Worm (Caenorhabditis elegans) whole organism, late embryonic: ENCODE measurements around the gene T03G6.1.

Experiments
- C08G9.2 ChIP-seq: sonication (generic microtip); optimal IDR thresholded peaks from 2 replicates; lab custom pipeline; 2016; ENCODE audit warnings: mild to moderate bottlenecking, missing genetic modification characterization, moderate library complexity, missing compliant biosample characterization
- C38D4.7 ChIP-seq: fragments of 200-800 bp; sonication (Bioruptor generic); optimal IDR thresholded peaks from 2 replicates; lab custom pipeline; 2018; ENCODE audit warnings: mild to moderate bottlenecking, missing genetic modification characterization, moderate library complexity, missing compliant biosample characterization
- F13H6.1 ChIP-seq: sonication (generic microtip); optimal IDR thresholded peaks from 2 replicates; lab custom pipeline; 2016; ENCODE audit warnings: missing genetic modification characterization, missing compliant biosample characterization
- K02D7.2 ChIP-seq: sonication (generic microtip); optimal IDR thresholded peaks from 2 replicates; lab custom pipeline; 2017; ENCODE audit warnings: mild to moderate bottlenecking, missing genetic modification characterization, missing compliant biosample characterization
- Y22D7AL.16 ChIP-seq: sonication (generic microtip); optimal IDR thresholded peaks from 2 replicates; lab custom pipeline; 2016; ENCODE audit warnings: missing genetic modification characterization, missing compliant biosample characterization
- ama-1 ChIP-seq: fragments of 150-350 bp; optimal IDR thresholded peaks from 2 replicates; lab custom pipeline; 2014
- ceh-14 ChIP-seq: sonication (generic microtip); optimal IDR thresholded peaks from 2 replicates; lab custom pipeline; 2016; ENCODE audit warnings: missing genotype, missing genetic modification characterization, missing compliant biosample characterization
- ceh-18 ChIP-seq: sonication (generic microtip); optimal IDR thresholded peaks from 2 replicates; lab custom pipeline; 2016; ENCODE audit warnings: missing genetic modification characterization, missing compliant biosample characterization
- ceh-19 ChIP-seq: fragments of 200-800 bp; sonication (Bioruptor generic); optimal IDR thresholded peaks from 2 replicates; lab custom pipeline; 2018; ENCODE audit warnings: mild to moderate bottlenecking, missing genetic modification characterization, missing compliant biosample characterization
- ceh-22 ChIP-seq: sonication (generic microtip); optimal IDR thresholded peaks from 2 replicates; lab custom pipeline; 2017; ENCODE audit warnings: missing biosample characterization, missing genetic modification characterization
- ceh-24 ChIP-seq: sonication (generic microtip); optimal IDR thresholded peaks from 2 replicates; lab custom pipeline; 2016; ENCODE audit warnings: mild to moderate bottlenecking, missing genetic modification characterization, missing compliant biosample characterization
- ceh-30 ChIP-seq: fragments of 150-350 bp; optimal IDR thresholded peaks from 2 replicates; lab custom pipeline; 2014; ENCODE audit warnings: missing biosample characterization, missing genetic modification characterization
- ceh-34 ChIP-seq: sonication (generic microtip); optimal IDR thresholded peaks from 2 replicates; lab custom pipeline; 2016; ENCODE audit warnings: mild to moderate bottlenecking, missing genetic modification characterization, missing compliant biosample characterization
- ceh-45 ChIP-seq: fragments of 200-800 bp; sonication (Bioruptor generic); IDR thresholded peaks from 2 replicates; pipeline ENCODE4 v1.3.6; 2022; ENCODE audit warnings: missing genetic modification reagents, missing genetic modification characterization, missing compliant biosample characterization
- che-1 ChIP-seq: sonication (generic microtip); optimal IDR thresholded peaks from 2 replicates; lab custom pipeline; 2016; ENCODE audit warnings: mild to moderate bottlenecking, missing genetic modification characterization, missing compliant biosample characterization
- dmd-4 ChIP-seq: sonication (generic microtip); optimal IDR thresholded peaks from 2 replicates; lab custom pipeline; 2016; ENCODE audit warnings: borderline replicate concordance, missing genetic modification characterization, missing compliant biosample characterization
- elt-2 ChIP-seq: sonication (generic microtip); optimal IDR thresholded peaks from 2 replicates; lab custom pipeline; 2016; ENCODE audit warnings: missing genetic modification reagents, missing genetic modification characterization, missing compliant biosample characterization
- elt-4 ChIP-seq: sonication (generic microtip); optimal IDR thresholded peaks from 2 replicates; lab custom pipeline; 2016; ENCODE audit warnings: missing genetic modification characterization, missing compliant biosample characterization
- eyg-1 ChIP-seq: sonication (generic microtip); optimal IDR thresholded peaks from 2 replicates; lab custom pipeline; 2016; ENCODE audit warnings: missing genotype, missing genetic modification characterization, missing compliant biosample characterization
- fax-1 ChIP-seq: sonication (generic microtip); optimal IDR thresholded peaks from 2 replicates; lab custom pipeline; 2016; ENCODE audit warnings: missing genotype, missing genetic modification characterization, missing compliant biosample characterization
- fkh-10 ChIP-seq: fragments of 150-350 bp; optimal IDR thresholded peaks from 2 replicates; lab custom pipeline; 2014; ENCODE audit warnings: missing biosample characterization, missing genetic modification reagents, missing genetic modification characterization
- hlh-8 ChIP-seq: sonication (generic microtip); optimal IDR thresholded peaks from 2 replicates; lab custom pipeline; 2016; ENCODE audit warnings: missing genotype, missing genetic modification characterization, missing compliant biosample characterization
- lin-11 ChIP-seq: fragments of 200-800 bp; sonication (Bioruptor generic); optimal IDR thresholded peaks from 2 replicates; lab custom pipeline; 2018; ENCODE audit warnings: mild to moderate bottlenecking, missing genetic modification characterization, missing compliant biosample characterization
- nfya-1 ChIP-seq: sonication (generic microtip); optimal IDR thresholded peaks from 2 replicates; lab custom pipeline; 2017; ENCODE audit warnings: missing genetic modification characterization, mild to moderate bottlenecking, missing compliant biosample characterization, antibody characterized with exemption, moderate library complexity
- nhr-11 ChIP-seq: fragments of 150-350 bp; optimal IDR thresholded peaks from 2 replicates; lab custom pipeline; 2014; ENCODE audit warnings: missing biosample characterization, missing genetic modification characterization
- pha-2 ChIP-seq: sonication (generic microtip); optimal IDR thresholded peaks from 2 replicates; lab custom pipeline; 2017; ENCODE audit warnings: mild to moderate bottlenecking, missing genetic modification characterization, missing compliant biosample characterization
- pros-1 ChIP-seq: fragments of 150-350 bp; optimal IDR thresholded peaks from 2 replicates; lab custom pipeline; 2014; ENCODE audit warnings: missing biosample characterization, missing genetic modification reagents, missing genetic modification characterization
- ref-2 ChIP-seq: sonication (generic microtip); optimal IDR thresholded peaks from 2 replicates; lab custom pipeline; 2016; ENCODE audit warnings: missing genetic modification characterization, missing compliant biosample characterization
- rnt-1 ChIP-seq: sonication (generic microtip); optimal IDR thresholded peaks from 2 replicates; lab custom pipeline; 2016; ENCODE audit warnings: missing genetic modification characterization, missing compliant biosample characterization
- sdc-2 ChIP-seq: sonication (generic microtip); optimal IDR thresholded peaks from 2 replicates; lab custom pipeline; 2016; ENCODE audit warnings: missing genotype, missing genetic modification characterization, missing compliant biosample characterization
- sox-2 ChIP-seq: fragments of 200-800 bp; sonication (Bioruptor generic); IDR thresholded peaks from 2 replicates; pipeline ENCODE4 v1.3.6; 2022; ENCODE audit warnings: missing genetic modification reagents, missing genetic modification characterization, missing compliant biosample characterization
- sox-4 ChIP-seq: sonication (generic microtip); optimal IDR thresholded peaks from 2 replicates; lab custom pipeline; 2017; ENCODE audit warnings: mild to moderate bottlenecking, missing genetic modification characterization, inconsistent platforms, missing compliant biosample characterization
- ttx-3 ChIP-seq: sonication (generic microtip); optimal IDR thresholded peaks from 2 replicates; lab custom pipeline; 2016; ENCODE audit warnings: missing genetic modification reagents, missing genetic modification characterization, missing compliant biosample characterization
- unc-3 ChIP-seq, 2 experiments: fragments of 200-800 bp in 1 of 2; sonication (Bioruptor generic) in 1 of 2; sonication (generic microtip) in 1 of 2; conservative IDR thresholded peaks in 1 of 2; optimal IDR thresholded peaks in 1 of 2; 2 replicates each; pipeline versions ENCODE4 v1.3.6 to Lab custom; 2016 to 2022; ENCODE audit warnings: missing compliant biosample characterization in 2 of 2, missing genetic modification characterization in 2 of 2, missing genetic modification reagents in 1 of 2
- unc-55 ChIP-seq: sonication (generic microtip); optimal IDR thresholded peaks from 2 replicates; lab custom pipeline; 2017; ENCODE audit warnings: missing biosample characterization, missing genetic modification reagents, missing genetic modification characterization
- unc-86 ChIP-seq: sonication (generic microtip); optimal IDR thresholded peaks from 2 replicates; lab custom pipeline; 2016; ENCODE audit warnings: missing genetic modification characterization, missing compliant biosample characterization

The T03G6.1 gene

DNA sequence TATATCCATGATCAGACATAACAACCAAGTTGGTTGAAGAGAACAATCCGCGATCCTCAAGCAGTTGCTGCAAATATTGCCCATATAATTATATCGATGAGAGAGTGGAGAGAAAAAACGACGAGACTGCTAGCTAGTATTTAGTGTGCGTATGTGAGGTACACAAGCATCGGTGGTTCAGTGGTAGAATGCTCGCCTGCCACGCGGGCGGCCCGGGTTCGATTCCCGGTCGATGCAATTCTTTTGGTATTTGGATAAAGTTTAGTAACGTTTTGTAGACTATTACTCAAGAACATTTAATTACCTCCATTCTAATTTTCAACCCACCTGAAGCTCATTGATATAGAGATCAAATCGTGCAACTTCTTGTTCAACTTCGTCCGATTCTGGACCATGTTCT, 5.0 kb downstream of the T03G6.1 start (continued):
- TF ChIP-seq C08G9.2 (tag; lab: Kevin White, UChicago) (peak; percentile 71), ceh-24 (peak; percentile 36), F13H6.1 (peak; percentile 24), che-1 (tag; lab: Kevin White, UChicago) (peak; percentile 75), ttx-3 (peak; percentile 77), ceh-45 (GFP tag; lab: Robert Waterston, UW) (peak; percentile 79), sdc-2 (tag; lab: Kevin White, UChicago) (peak; percentile 93), elt-4 (tag; lab: Kevin White, UChicago) (no peak), ceh-19 (GFP tag; lab: Kevin White, UChicago) (peak; percentile 75), ceh-34 (tag; lab: Kevin White, UChicago) (peak; percentile 82), fax-1 (tag; lab: Kevin White, UChicago) (peak; percentile 27), rnt-1 (tag; lab: Kevin White, UChicago) (peak; percentile 30), ceh-30 (no peak), elt-2 (tag; lab: Kevin White, UChicago) (peak; percentile 86), eyg-1 (tag; lab: Kevin White, UChicago) (peak; percentile 48), fkh-10 (no peak), nhr-11 (tag; lab: Kevin White, UChicago) (no peak), unc-3 (GFP tag; conservative IDR thresholded peaks at IDR 0.05; lab: Robert Waterston, UW) (peak; percentile 72), unc-3 (tag; optimal IDR thresholded peaks at IDR 0.05; lab: Kevin White, UChicago) (peak; percentile 42), dmd-4 (tag; lab: Kevin White, UChicago) (peak; percentile 58), sox-4 (peak; percentile 75), unc-55 (GFP tag; lab: Kevin White, UChicago) (no peak), nfya-1 (peak; percentile 61), C38D4.7 (GFP tag; lab: Kevin White, UChicago) (peak; percentile 76), lin-11 (tag; lab: Kevin White, UChicago) (peak; percentile 69), ceh-14 (tag; lab: Kevin White, UChicago) (peak; percentile 46)

DNA sequence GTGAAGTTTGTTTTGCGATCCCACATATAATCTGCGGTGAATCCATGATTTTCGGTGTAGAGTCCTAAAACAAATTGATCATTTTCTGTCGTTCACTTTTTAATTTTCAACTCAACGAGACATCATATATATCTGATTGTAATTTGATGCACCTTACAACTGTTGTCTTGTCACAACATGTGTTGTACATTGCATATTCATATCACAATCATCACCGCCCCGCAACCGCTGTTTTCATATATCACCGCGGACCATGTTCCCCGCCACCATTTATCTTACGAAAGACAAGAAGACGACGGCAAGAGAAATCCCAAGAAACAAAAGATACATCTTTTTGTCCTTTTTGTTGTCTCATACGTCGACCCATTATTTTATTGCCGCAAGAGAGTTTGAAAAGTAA, 6.1 kb downstream of the T03G6.1 start:
- TF ChIP-seq pha-2 (tag; lab: Kevin White, UChicago) (no peak), unc-55 (GFP tag; lab: Kevin White, UChicago) (peak; percentile 78)

DNA sequence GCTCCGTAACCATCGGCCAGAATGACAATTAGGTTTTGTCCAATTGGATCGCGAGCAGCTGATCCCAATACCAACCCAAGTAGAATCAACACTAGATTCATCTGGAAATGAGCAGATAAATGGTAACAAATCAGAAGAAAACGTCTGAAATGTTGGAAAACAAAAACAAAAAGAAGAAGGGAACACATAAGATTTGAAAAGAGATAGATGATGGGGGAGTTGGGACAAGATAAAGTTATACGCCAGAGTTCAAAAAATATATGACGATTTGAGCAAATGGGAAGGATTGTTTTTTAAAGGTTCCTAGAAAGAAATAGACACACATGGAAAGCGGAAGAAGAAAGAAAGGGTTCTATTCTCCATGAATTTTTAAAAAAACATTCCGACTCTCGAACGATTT, 7.6 kb downstream of the T03G6.1 start, which contains the start of gene T03G6.3:
Gene T03G6.3, minus strand, starts transcription at position 101 of the 400 bp plus-strand sequence.
- TF ChIP-seq unc-3 (GFP tag; conservative IDR thresholded peaks at IDR 0.05; lab: Robert Waterston, UW) (no peak), unc-3 (tag; optimal IDR thresholded peaks at IDR 0.05; lab: Kevin White, UChicago) (no peak), eyg-1 (tag; lab: Kevin White, UChicago) (no peak), sox-4 (no peak), unc-86 (tag; lab: Kevin White, UChicago) (no peak), ref-2 (tag; lab: Kevin White, UChicago) (no peak), hlh-8 (tag; lab: Kevin White, UChicago) (no peak), pros-1 (tag; lab: Kevin White, UChicago) (no peak), K02D7.2 (tag; lab: Kevin White, UChicago) (no peak), Y22D7AL.16 (tag; lab: Kevin White, UChicago) (no peak)
- TF ChIP-seq, all 69 proteins: peak for 0

DNA sequence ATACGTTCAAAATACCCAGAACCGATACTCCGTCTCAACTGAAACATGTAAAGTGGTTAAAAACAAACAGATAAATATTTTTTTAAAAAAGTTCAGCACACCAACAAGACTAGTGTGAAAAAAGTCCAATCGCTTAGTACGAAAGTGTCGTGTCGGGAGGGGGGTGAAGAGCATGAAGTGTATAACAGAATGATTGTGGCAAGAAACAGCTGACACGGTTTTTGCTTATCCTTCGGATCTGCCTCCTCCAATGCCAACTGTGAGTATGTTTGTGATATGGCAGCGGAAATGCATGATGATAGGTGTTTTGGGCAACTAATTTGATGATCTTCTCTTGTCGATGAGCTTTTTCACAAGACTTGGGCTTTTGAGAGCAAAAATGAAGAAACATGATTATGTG, 12.3 kb downstream of the T03G6.1 start:
- no peak for TF ChIP-seq sox-2 (GFP tag; lab: Robert Waterston, UW)
- no peak for TF ChIP-seq ama-1
- TF ChIP-seq ceh-22 (tag; lab: Kevin White, UChicago), result no peak
- peak; percentile 39 for TF ChIP-seq ceh-18 (tag; lab: Kevin White, UChicago)
